Worm (Caenorhabditis elegans): ENCODE data around the gene F26D2.3.
A peak's percentile ranks its signal among the peaks of the same experiment; 100 is the strongest.
"Not testable (repeated sequence)": the region's sequence is repeated elsewhere in the genome, so short reads cannot be mapped to it uniquely, and the experiment has no call there.

F26D2.3 gene

DNA sequence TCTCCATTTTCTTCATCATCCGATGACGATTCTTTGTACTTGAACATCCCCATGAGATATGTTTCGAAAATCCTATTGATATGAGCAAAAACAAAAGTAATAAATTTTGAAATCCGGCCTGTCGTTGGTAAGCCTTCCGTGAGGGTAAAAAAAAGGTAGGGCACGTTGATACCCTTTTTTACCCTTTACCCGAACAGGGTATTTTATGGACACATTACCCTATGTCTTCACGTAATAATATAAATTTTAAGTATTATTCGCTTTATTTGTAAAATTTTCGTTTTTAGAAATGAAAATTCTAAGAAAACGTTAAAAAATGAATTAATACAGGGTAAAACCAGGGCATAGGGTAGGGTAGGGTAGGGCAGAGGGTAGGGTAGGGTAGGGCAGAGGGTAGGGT is 24.0 kb upstream of the F26D2.3 start, which contains the start of gene F13A7.7:
TSS of gene F13A7.7 (minus strand) at position 101 of the 400 bp plus-strand sequence.
- TF ChIP-seq T22C8.4 (GFP tag; IDR thresholded peaks at IDR 0.05); med-1 (GFP tag; optimal IDR thresholded peaks at IDR 0.05; ENCODE audit: insufficient read depth); klf-2 (GFP tag; conservative IDR thresholded peaks at IDR 0.05): not testable (repeated sequence)

ce11 chrV:16388268-16388667 is 19.5 kb upstream of the F26D2.3 start, which contains the start of gene sri-65:
Gene sri-65 (minus strand): TSS chrV:16388368.
- TF ChIP-seq klf-2 (GFP tag; conservative IDR thresholded peaks at IDR 0.05) (no peak), flt-1 (GFP tag; IDR thresholded peaks at IDR 0.05) (no peak)

- TF ChIP-seq cog-1 (tag; optimal IDR thresholded peaks at IDR 0.05) (no peak), ztf-29 (GFP tag; IDR thresholded peaks at IDR 0.05) (no peak), ref-1 (GFP tag; conservative IDR thresholded peaks at IDR 0.05) (no peak), T22C8.4 (GFP tag; IDR thresholded peaks at IDR 0.05) (no peak), flt-1 (GFP tag; IDR thresholded peaks at IDR 0.05) (no peak), med-1 (GFP tag; optimal IDR thresholded peaks at IDR 0.05; ENCODE audit: insufficient read depth) (no peak), klf-2 (GFP tag; conservative IDR thresholded peaks at IDR 0.05) (no peak), ztf-23 (GFP tag; IDR thresholded peaks at IDR 0.05) (no peak), tab-1 (GFP tag; IDR thresholded peaks at IDR 0.05) (no peak)
These were observed 17.1 kb upstream of the F26D2.3 start, which contains the start of gene gst-44 for ce11 chrV:16390655-16391054. Gene gst-44 (plus strand): TSS chrV:16390891.

DNA sequence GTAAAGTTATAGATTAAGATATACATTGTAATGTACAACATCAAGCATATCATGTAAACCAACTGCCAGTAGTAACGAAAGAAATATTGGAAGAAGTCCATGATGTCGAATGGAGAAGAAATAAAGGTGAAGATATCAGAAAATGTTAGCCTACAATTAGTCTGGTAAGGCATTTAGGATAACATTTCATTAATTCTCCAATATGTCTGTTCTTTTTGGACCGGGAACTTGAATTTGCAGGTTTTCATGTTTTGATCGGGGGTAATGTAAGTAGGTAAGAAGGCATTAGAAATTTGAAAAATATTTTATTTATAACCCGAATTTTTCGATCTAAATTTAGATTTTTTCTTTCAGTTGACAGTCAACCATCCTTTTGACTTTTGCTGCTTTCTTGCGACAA is 14.0 kb upstream of the F26D2.3 start, which contains the start of gene srd-63:
TSS of gene srd-63 (minus strand) at position 101 of the 400 bp plus-strand sequence.
- no peak for TF ChIP-seq ztf-29 (GFP tag; IDR thresholded peaks at IDR 0.05)

- no peak for TF ChIP-seq ref-1 (GFP tag; conservative IDR thresholded peaks at IDR 0.05)
- no peak for TF ChIP-seq ztf-29 (GFP tag; IDR thresholded peaks at IDR 0.05)
- no peak for TF ChIP-seq cog-1 (tag; optimal IDR thresholded peaks at IDR 0.05)
- no peak for TF ChIP-seq ztf-23 (GFP tag; IDR thresholded peaks at IDR 0.05)
- no peak for TF ChIP-seq T22C8.4 (GFP tag; IDR thresholded peaks at IDR 0.05)
These were observed 12.6 kb upstream of the F26D2.3 start, which contains the start of gene F13A7.11 for ce11 chrV:16395131-16395530. Gene F13A7.11 (minus strand): TSS chrV:16395304.

ce11 chrV:16395739-16396138 is 12.0 kb upstream of the F26D2.3 start, which contains the start of gene F13A7.12:
Gene F13A7.12 (plus strand): TSS chrV:16396039.
- peak; percentile 30; the same call in 1 of the 2 replicates for TF ChIP-seq ztf-29 (GFP tag; IDR thresholded peaks at IDR 0.05)
- no peak for TF ChIP-seq ztf-23 (GFP tag; IDR thresholded peaks at IDR 0.05)

- TF ChIP-seq ztf-29 (GFP tag; IDR thresholded peaks at IDR 0.05), result no peak
- no peak for TF ChIP-seq cog-1 (tag; optimal IDR thresholded peaks at IDR 0.05)
- no peak for TF ChIP-seq med-1 (GFP tag; optimal IDR thresholded peaks at IDR 0.05; ENCODE audit: insufficient read depth)
- no peak for TF ChIP-seq klf-2 (GFP tag; conservative IDR thresholded peaks at IDR 0.05)
- TF ChIP-seq ref-1 (GFP tag; conservative IDR thresholded peaks at IDR 0.05), result no peak
- no peak for TF ChIP-seq T22C8.4 (GFP tag; IDR thresholded peaks at IDR 0.05)
- no peak for TF ChIP-seq flt-1 (GFP tag; IDR thresholded peaks at IDR 0.05)
- TF ChIP-seq ztf-23 (GFP tag; IDR thresholded peaks at IDR 0.05), result no peak
- no peak for TF ChIP-seq tab-1 (GFP tag; IDR thresholded peaks at IDR 0.05)
These were observed 8.4 kb upstream of the F26D2.3 start, which contains the start of gene sre-36 for ce11 chrV:16399388-16399787. Gene sre-36 (plus strand): TSS chrV:16399688.

- TF ChIP-seq ref-1 (GFP tag; conservative IDR thresholded peaks at IDR 0.05) (no peak), T22C8.4 (GFP tag; IDR thresholded peaks at IDR 0.05) (no peak), cog-1 (tag; optimal IDR thresholded peaks at IDR 0.05) (peak; percentile 9), ztf-23 (GFP tag; IDR thresholded peaks at IDR 0.05) (peak; percentile 81), flt-1 (GFP tag; IDR thresholded peaks at IDR 0.05) (peak; percentile 74)
These were observed 6.2 kb upstream of the F26D2.3 start, which contains the start of gene F13A7.14 for ce11 chrV:16401519-16401918. Gene F13A7.14 (plus strand): TSS chrV:16401891.

DNA sequence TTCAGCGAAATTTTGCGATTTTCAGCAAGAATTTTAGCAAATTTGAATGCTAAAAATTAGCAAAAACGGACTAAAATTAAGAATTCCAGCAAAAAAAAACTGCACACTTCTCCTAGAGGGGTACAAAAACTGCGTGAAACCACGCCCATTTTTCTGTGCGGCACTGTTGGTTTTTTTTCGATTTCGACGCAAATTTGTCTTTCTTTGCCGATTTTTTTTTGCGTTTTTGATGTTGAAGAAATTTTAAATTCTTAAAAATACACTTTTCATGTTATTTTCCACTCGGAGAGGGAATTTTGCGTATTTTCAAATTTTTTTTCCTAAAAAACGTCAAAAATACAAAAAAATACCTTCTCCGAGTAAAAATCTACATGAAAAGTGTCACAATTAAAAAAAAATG is 3.8 kb upstream of the F26D2.3 start, which contains the start of gene syp-1:
TSS of gene syp-1 (plus strand) at position 301 of the 400 bp plus-strand sequence.
- TF ChIP-seq ztf-23 (GFP tag; IDR thresholded peaks at IDR 0.05) (no peak), klf-2 (GFP tag; conservative IDR thresholded peaks at IDR 0.05) (no peak), flt-1 (GFP tag; IDR thresholded peaks at IDR 0.05) (no peak)

DNA sequence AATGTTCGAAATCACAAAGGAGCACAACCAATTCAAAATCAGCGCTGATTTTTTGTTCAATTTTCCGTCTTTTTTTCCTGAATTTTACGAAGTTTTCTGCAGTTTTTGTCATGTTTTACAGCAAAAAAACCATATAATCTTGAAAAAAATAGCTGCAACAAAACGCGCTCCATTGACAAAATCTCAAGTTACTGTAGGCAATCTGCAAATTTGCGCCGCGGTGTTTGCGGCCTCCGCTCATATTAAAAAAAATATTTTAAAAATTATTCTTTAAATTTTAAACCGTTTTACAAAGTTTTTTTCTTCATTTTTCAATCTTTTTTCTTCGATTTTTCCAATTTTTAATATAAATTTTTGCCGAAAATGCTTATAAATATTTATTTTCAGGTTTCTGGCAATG is 2.4 kb upstream of the F26D2.3 start:
- TF ChIP-seq cog-1 (tag; optimal IDR thresholded peaks at IDR 0.05) (no peak), ztf-23 (GFP tag; IDR thresholded peaks at IDR 0.05) (no peak), tab-1 (GFP tag; IDR thresholded peaks at IDR 0.05) (no peak), T22C8.4 (GFP tag; IDR thresholded peaks at IDR 0.05) (no peak), ref-1 (GFP tag; conservative IDR thresholded peaks at IDR 0.05) (no peak), flt-1 (GFP tag; IDR thresholded peaks at IDR 0.05) (no peak)

DNA sequence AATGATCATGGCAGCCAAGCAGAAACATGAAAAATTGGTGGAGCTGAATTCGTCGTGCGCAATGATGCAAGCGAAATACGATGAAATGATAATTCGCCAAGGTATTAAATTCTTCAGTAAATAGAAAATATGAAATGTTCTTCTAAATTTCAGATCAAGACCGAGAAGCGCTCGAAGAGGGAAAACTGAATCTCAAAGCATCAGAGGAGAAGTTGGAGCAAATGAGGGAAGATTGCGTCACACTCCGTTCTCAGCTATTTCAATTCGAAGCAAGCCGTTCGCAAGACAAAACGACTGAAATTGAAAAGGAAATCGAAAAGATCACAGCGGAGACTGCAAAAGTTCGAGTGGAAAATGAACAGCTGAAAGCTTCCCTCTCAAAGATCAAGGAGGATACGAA is 1.4 kb upstream of the F26D2.3 start:
- TF ChIP-seq ztf-29 (GFP tag; IDR thresholded peaks at IDR 0.05), result no peak
- TF ChIP-seq ztf-23 (GFP tag; IDR thresholded peaks at IDR 0.05), result no peak
- TF ChIP-seq flt-1 (GFP tag; IDR thresholded peaks at IDR 0.05), result no peak
- TF ChIP-seq cog-1 (tag; optimal IDR thresholded peaks at IDR 0.05), result no peak
- no peak for TF ChIP-seq klf-2 (GFP tag; conservative IDR thresholded peaks at IDR 0.05)
- TF ChIP-seq med-1 (GFP tag; optimal IDR thresholded peaks at IDR 0.05; ENCODE audit: insufficient read depth), result no peak
- no peak for TF ChIP-seq tab-1 (GFP tag; IDR thresholded peaks at IDR 0.05)
- TF ChIP-seq T22C8.4 (GFP tag; IDR thresholded peaks at IDR 0.05), result no peak
- no peak for TF ChIP-seq ref-1 (GFP tag; conservative IDR thresholded peaks at IDR 0.05)

All from whole organism, midembryonic.